Worm (Caenorhabditis elegans) whole organism, early embryonic: Measurements from ENCODE around the gene scav-5.

ENCODE experiments used
- ama-1 ChIP-seq: fragments of 150-350 bp; optimal IDR thresholded peaks from 2 replicates; lab custom pipeline; 2014
- ceh-36 ChIP-seq: sonication (generic microtip); optimal IDR thresholded peaks from 2 replicates; lab custom pipeline; 2016; ENCODE audit warnings: missing genetic modification characterization, inconsistent platforms, missing compliant biosample characterization
- hmbx-1 ChIP-seq: sonication (generic microtip); optimal IDR thresholded peaks from 2 replicates; lab custom pipeline; 2016; ENCODE audit warnings: mild to moderate bottlenecking, missing genetic modification characterization, missing compliant biosample characterization

- TF ChIP-seq hmbx-1 (tag; lab: Kevin White, UChicago): no peak
- no peak for TF ChIP-seq ama-1 (lab: Kevin White, UChicago)
- TF ChIP-seq ceh-36 (tag; lab: Kevin White, UChicago): no peak
Measured at ce11 chrX:9893069-9893468, 34.9 kb downstream of the scav-5 start.
